Worm (Caenorhabditis elegans): ENCODE results near the gene cdh-5.

cdh-5 gene

ce11 chrIV:8722801-8723200 lies 54.1 kb downstream of the cdh-5 start:
- TF ChIP-seq ztf-23 (GFP tag; IDR thresholded peaks at IDR 0.05), result no peak
- TF ChIP-seq klf-2 (GFP tag; conservative IDR thresholded peaks at IDR 0.05), result no peak
- no peak for TF ChIP-seq cog-1 (tag; optimal IDR thresholded peaks at IDR 0.05)
- TF ChIP-seq ref-1 (GFP tag; conservative IDR thresholded peaks at IDR 0.05), result no peak

DNA sequence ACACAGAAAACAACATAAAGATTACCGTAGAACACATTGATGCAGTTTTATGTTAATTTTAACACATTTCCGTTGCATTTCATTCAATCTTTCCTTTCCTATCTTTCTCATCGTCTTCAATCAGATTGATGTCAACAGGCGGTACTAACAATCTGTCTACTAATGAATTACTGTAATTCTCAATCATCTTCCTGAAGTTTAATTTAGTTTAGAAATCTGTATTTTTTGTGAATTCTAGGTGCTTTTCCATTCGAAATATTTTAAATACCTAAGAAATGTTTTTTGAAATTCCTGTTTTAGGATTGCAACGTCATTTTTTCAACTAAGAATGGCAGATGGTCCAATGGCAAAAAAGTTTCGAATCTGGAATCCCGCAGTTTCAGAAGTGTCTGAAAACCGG lies 55.0 kb downstream of the cdh-5 start, which contains the start of gene F21D5.9:
Gene F21D5.9, plus strand, starts transcription at position 301 of the 400 bp plus-strand sequence.
- TF ChIP-seq ztf-23 (GFP tag; IDR thresholded peaks at IDR 0.05), result no peak
- no peak for TF ChIP-seq ztf-29 (GFP tag; IDR thresholded peaks at IDR 0.05)
- no peak for TF ChIP-seq klf-2 (GFP tag; conservative IDR thresholded peaks at IDR 0.05)
- no peak for TF ChIP-seq tab-1 (GFP tag; IDR thresholded peaks at IDR 0.05)
- no peak for TF ChIP-seq cog-1 (tag; optimal IDR thresholded peaks at IDR 0.05)
- TF ChIP-seq med-1 (GFP tag; optimal IDR thresholded peaks at IDR 0.05; ENCODE audit: insufficient read depth), result no peak
- TF ChIP-seq ref-1 (GFP tag; conservative IDR thresholded peaks at IDR 0.05), result no peak
- no peak for TF ChIP-seq T22C8.4 (GFP tag; IDR thresholded peaks at IDR 0.05)
- no peak for TF ChIP-seq flt-1 (GFP tag; IDR thresholded peaks at IDR 0.05)

DNA sequence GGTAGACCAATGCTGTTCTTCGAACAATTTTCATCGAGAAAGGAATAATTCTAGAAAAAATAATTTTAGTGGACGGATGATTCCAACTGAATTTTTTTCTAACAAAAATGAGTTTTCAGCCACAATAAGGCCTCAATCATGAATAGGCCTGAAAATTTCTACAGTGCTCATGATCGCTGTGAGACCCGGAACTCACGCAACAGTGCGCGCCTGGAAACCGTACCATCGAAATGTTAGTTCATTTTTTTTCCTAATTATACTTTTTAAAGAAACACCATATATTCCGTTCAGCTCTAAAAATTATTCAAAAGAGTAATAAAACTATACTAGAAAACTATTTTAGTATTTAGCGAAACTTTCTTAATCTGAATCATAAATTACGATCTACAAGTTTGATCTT lies 56.2 kb downstream of the cdh-5 start:
- TF ChIP-seq ztf-23 (GFP tag; IDR thresholded peaks at IDR 0.05), result no peak
- no peak for TF ChIP-seq klf-2 (GFP tag; conservative IDR thresholded peaks at IDR 0.05)
- no peak for TF ChIP-seq ref-1 (GFP tag; conservative IDR thresholded peaks at IDR 0.05)
- no peak for TF ChIP-seq T22C8.4 (GFP tag; IDR thresholded peaks at IDR 0.05)
- TF ChIP-seq tab-1 (GFP tag; IDR thresholded peaks at IDR 0.05), result no peak
- TF ChIP-seq flt-1 (GFP tag; IDR thresholded peaks at IDR 0.05), result no peak
- no peak for TF ChIP-seq cog-1 (tag; optimal IDR thresholded peaks at IDR 0.05)
- TF ChIP-seq ztf-29 (GFP tag; IDR thresholded peaks at IDR 0.05), result no peak
- TF ChIP-seq med-1 (GFP tag; optimal IDR thresholded peaks at IDR 0.05; ENCODE audit: insufficient read depth), result no peak

ce11 chrIV:8725345-8725744 lies 56.6 kb downstream of the cdh-5 start, which contains the start of gene pgm-3:
TSS of gene pgm-3 (plus strand) at chrIV:8725722.
- TF ChIP-seq tab-1 (GFP tag; IDR thresholded peaks at IDR 0.05) (no peak), cog-1 (tag; optimal IDR thresholded peaks at IDR 0.05) (no peak), ztf-29 (GFP tag; IDR thresholded peaks at IDR 0.05) (no peak), klf-2 (GFP tag; conservative IDR thresholded peaks at IDR 0.05) (no peak), flt-1 (GFP tag; IDR thresholded peaks at IDR 0.05) (no peak), ztf-23 (GFP tag; IDR thresholded peaks at IDR 0.05) (no peak), med-1 (GFP tag; optimal IDR thresholded peaks at IDR 0.05; ENCODE audit: insufficient read depth) (no peak), ref-1 (GFP tag; conservative IDR thresholded peaks at IDR 0.05) (no peak), T22C8.4 (GFP tag; IDR thresholded peaks at IDR 0.05) (no peak)

All from whole organism, midembryonic.